Worm (Caenorhabditis elegans): ENCODE measurements around the gene Y62H9A.10.

The Y62H9A.10 gene

DNA sequence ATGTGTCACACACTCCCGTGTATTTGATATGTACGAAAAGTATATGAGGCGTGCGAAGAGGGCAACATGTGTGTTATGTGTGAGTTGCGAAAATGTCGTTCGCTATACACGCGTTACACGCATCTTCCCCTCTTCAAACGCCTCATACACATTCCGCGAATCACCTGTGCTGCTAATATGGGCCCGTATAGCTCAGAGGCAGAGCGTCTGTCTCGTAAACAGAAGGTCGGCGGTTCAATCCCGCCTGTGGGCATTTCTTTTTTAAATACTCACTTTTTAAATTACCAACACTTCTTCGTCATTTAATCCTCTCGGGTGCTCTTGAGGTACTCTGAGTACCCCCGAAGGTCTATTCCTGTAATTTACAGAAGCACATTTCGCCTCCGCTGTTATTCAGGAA, 31.0 kb upstream of the Y62H9A.10 start (continued):
- TF ChIP-seq attf-6 (GFP tag; IDR thresholded peaks at IDR 0.05): peak; percentile 63
- no peak for TF ChIP-seq F55B11.4 (tag; optimal IDR thresholded peaks at IDR 0.05; ENCODE audit: borderline replicate concordance, insufficient read depth)
- TF ChIP-seq nhr-179 (tag; optimal IDR thresholded peaks at IDR 0.05): no peak
- peak; percentile 69 for TF ChIP-seq hmg-1.2 (GFP tag; IDR thresholded peaks at IDR 0.05)
- no peak for TF ChIP-seq mcd-1 (GFP tag; IDR thresholded peaks at IDR 0.05)
- TF ChIP-seq pbrm-1 (GFP tag; IDR thresholded peaks at IDR 0.05): peak; percentile 78
- peak; percentile 71; the same call in 1 of the 2 replicates for TF ChIP-seq ztf-28 (GFP tag; IDR thresholded peaks at IDR 0.05)
- 0 out of 2 replicates have a peak, but pooled peaks have one; percentile 21 for TF ChIP-seq F39B2.1 (GFP tag; IDR thresholded peaks at IDR 0.05)
- no peak for TF ChIP-seq Y67H2A.10 (GFP tag; conservative IDR thresholded peaks at IDR 0.05)
- peak; percentile 23 for TF ChIP-seq T07F8.4 (tag; optimal IDR thresholded peaks at IDR 0.05)
- TF ChIP-seq egrh-3 (GFP tag; IDR thresholded peaks at IDR 0.05): no peak
- TF ChIP-seq C17E4.6 (GFP tag; IDR thresholded peaks at IDR 0.05): no peak
- TF ChIP-seq hlh-26 (GFP tag; conservative IDR thresholded peaks at IDR 0.05): no peak
- TF ChIP-seq C06A6.2 (GFP tag; conservative IDR thresholded peaks at IDR 0.05): no peak
- TF ChIP-seq F57A8.1 (GFP tag; optimal IDR thresholded peaks at IDR 0.05): peak; percentile 22
- no peak for TF ChIP-seq nhr-120 (GFP tag; IDR thresholded peaks at IDR 0.05)
- TF ChIP-seq repo-1 (tag; optimal IDR thresholded peaks at IDR 0.05): no peak
- TF ChIP-seq sea-2 (GFP tag; IDR thresholded peaks at IDR 0.05): peak; percentile 82; the same call in 1 of the 2 replicates
- TF ChIP-seq akir-1 (GFP tag; optimal IDR thresholded peaks at IDR 0.05): no peak
- peak; percentile 52 for TF ChIP-seq lin-54 (GFP tag; optimal IDR thresholded peaks at IDR 0.05)
- no peak for TF ChIP-seq madf-8 (GFP tag; conservative IDR thresholded peaks at IDR 0.05)
- TF ChIP-seq Y79H2A.3 (GFP tag; conservative IDR thresholded peaks at IDR 0.05): no peak
- TF ChIP-seq ztf-18 (tag; optimal IDR thresholded peaks at IDR 0.05): peak; percentile 58
- peak; percentile 78; the same call in 1 of the 2 replicates for TF ChIP-seq ztf-25 (GFP tag; IDR thresholded peaks at IDR 0.05)
- TF ChIP-seq Y53F4B.3 (GFP tag; IDR thresholded peaks at IDR 0.05): 0 out of 2 replicates have a peak, but pooled peaks have one; percentile 26
- TF ChIP-seq ztf-26 (tag; optimal IDR thresholded peaks at IDR 0.05): no peak
- peak; percentile 16; the same call in 1 of the 2 replicates for TF ChIP-seq hmg-20 (GFP tag; IDR thresholded peaks at IDR 0.05)
- TF ChIP-seq rcor-1 (GFP tag; IDR thresholded peaks at IDR 0.05): peak; percentile 27; the same call in 1 of the 2 replicates
- TF ChIP-seq K11D2.4 (GFP tag; IDR thresholded peaks at IDR 0.05): no peak
- TF ChIP-seq zfh-2 (GFP tag; conservative IDR thresholded peaks at IDR 0.05): no peak
- TF ChIP-seq aptf-3 (GFP tag; IDR thresholded peaks at IDR 0.05): no peak
- peak; percentile 56; the same call in 1 of the 2 replicates for TF ChIP-seq bed-1 (GFP tag; IDR thresholded peaks at IDR 0.05)
- TF ChIP-seq attf-5 (GFP tag; optimal IDR thresholded peaks at IDR 0.05): peak; percentile 70
- peak; percentile 79; the same call in 1 of the 2 replicates for TF ChIP-seq dox-1 (GFP tag; IDR thresholded peaks at IDR 0.05)
- TF ChIP-seq dpff-1 (tag; optimal IDR thresholded peaks at IDR 0.05): no peak
- TF ChIP-seq nfya-1 (tag; optimal IDR thresholded peaks at IDR 0.05; ENCODE audit: borderline replicate concordance, insufficient read depth): no peak
- no peak for TF ChIP-seq xnd-1 (tag; optimal IDR thresholded peaks at IDR 0.05)
- no peak for TF ChIP-seq ceh-58 (GFP tag; IDR thresholded peaks at IDR 0.05)
- TF ChIP-seq F37B4.10 (GFP tag; IDR thresholded peaks at IDR 0.05): no peak
- no peak for TF ChIP-seq Y53G8AR.9 (GFP tag; conservative IDR thresholded peaks at IDR 0.05)

DNA sequence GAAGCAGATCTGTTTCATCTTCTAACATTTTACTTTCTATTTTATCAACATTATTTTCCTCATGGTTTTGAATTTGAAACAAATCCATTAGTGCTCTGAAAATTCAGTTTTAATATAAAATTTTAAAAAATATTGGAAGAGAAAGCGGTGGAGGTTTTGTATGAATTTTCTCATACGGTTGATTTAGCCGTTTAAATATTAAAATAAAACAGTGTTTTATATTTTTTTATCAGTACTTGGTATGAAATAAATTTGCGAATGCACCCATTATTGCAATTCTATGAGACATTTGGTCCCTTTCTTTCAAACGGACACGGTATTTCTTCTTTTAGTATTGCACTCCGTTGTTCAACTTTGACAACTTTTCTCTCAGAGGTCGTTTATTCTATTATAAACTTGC, 29.0 kb upstream of the Y62H9A.10 start, which contains the start of gene dot-1.4:
Gene dot-1.4, minus strand, starts transcription at position 101 of the 400 bp plus-strand sequence.
- TF ChIP-seq F39B2.1 (GFP tag; IDR thresholded peaks at IDR 0.05) (no peak), ceh-100 (GFP tag; IDR thresholded peaks at IDR 0.05) (no peak), let-607 (tag; optimal IDR thresholded peaks at IDR 0.05) (no peak), nhr-179 (tag; optimal IDR thresholded peaks at IDR 0.05) (no peak), attf-6 (GFP tag; IDR thresholded peaks at IDR 0.05) (no peak), mxl-1 (tag; optimal IDR thresholded peaks at IDR 0.05) (no peak), akir-1 (GFP tag; optimal IDR thresholded peaks at IDR 0.05) (no peak), atf-7 (tag; optimal IDR thresholded peaks at IDR 0.05) (no peak)

Data from whole organism, young adult.